Fruit fly (Drosophila melanogaster) whole organism: ENCODE data around the gene CG10657.

Experiments
- CG8478 ChIP-seq: fragments of >200 bp; optimal IDR thresholded peaks from 2 replicates; lab custom pipeline; 2018; ENCODE audit warnings: inconsistent platforms
- Dll ChIP-seq: fragments of >200 bp; optimal IDR thresholded peaks from 2 replicates; lab custom pipeline; 2017
- psq ChIP-seq: fragments of >200 bp; optimal IDR thresholded peaks from 2 replicates; lab custom pipeline; 2017

- TF ChIP-seq psq (lab: Kevin White, UChicago) (no peak), Dll (lab: Kevin White, UChicago) (no peak), CG8478 (lab: Kevin White, UChicago) (no peak)
These were observed 12.1 kb downstream of the CG10657 start, which contains the start of gene CG10663 for dm6 chr3L:12484948-12485347.
